Fruit fly (Drosophila melanogaster) whole organism, wandering third instar larva: ENCODE data around the gene Dic2.

Experiments used
- GATAd ChIP-seq: sonication (Bioruptor generic); optimal IDR thresholded peaks from 2 replicates; lab custom pipeline; 2016; ENCODE audit warnings: missing biosample characterization, missing genetic modification characterization
- Hr78 ChIP-seq: fragments of >200 bp; optimal IDR thresholded peaks from 2 replicates; lab custom pipeline; 2017; ENCODE audit warnings: missing biosample characterization, missing genetic modification characterization
- br ChIP-seq: fragments of 200-800 bp; sonication (Bioruptor generic); optimal IDR thresholded peaks from 2 replicates; lab custom pipeline; 2016; ENCODE audit warnings: missing biosample characterization, missing genetic modification characterization
- h ChIP-seq: fragments of 200-800 bp; sonication (Bioruptor generic); optimal IDR thresholded peaks from 3 replicates; lab custom pipeline; 2016; ENCODE audit warnings: missing biosample characterization, mild to moderate bottlenecking, missing genetic modification characterization
- lola ChIP-seq: fragments of >200 bp; optimal IDR thresholded peaks from 2 replicates; lab custom pipeline; 2017; ENCODE audit warnings: missing biosample characterization, missing genetic modification characterization
- pan ChIP-seq: fragments of >200 bp; optimal IDR thresholded peaks from 2 replicates; lab custom pipeline; 2017

- TF ChIP-seq GATAd (GFP tag; lab: Kevin White, UChicago) (no peak), h (GFP tag; lab: Kevin White, UChicago) (no peak), Hr78 (GFP tag; lab: Kevin White, UChicago) (no peak), br (GFP tag; lab: Kevin White, UChicago) (no peak), pan (lab: Kevin White, UChicago) (no peak), lola (GFP tag; lab: Kevin White, UChicago) (no peak)
Measured at dm6 chr3R:20509377-20509776, 8.2 kb upstream of the Dic2 start.
